Worm (Caenorhabditis elegans) whole organism, L3 larva: Measurements from ENCODE around the gene stn-2.

Experiments
- aly-2 ChIP-seq: fragments of 150-350 bp; optimal IDR thresholded peaks from 2 replicates; lab custom pipeline; 2014; ENCODE audit warnings: missing biosample characterization, missing genetic modification characterization
- ceh-9 ChIP-seq: sonication (generic microtip); optimal IDR thresholded peaks from 2 replicates; lab custom pipeline; 2018; ENCODE audit warnings: missing biosample characterization, missing genetic modification characterization
- elt-1 ChIP-seq: fragments of 150-350 bp; optimal IDR thresholded peaks from 2 replicates; lab custom pipeline; 2014; ENCODE audit warnings: missing biosample characterization, missing genetic modification characterization
- fkh-2 ChIP-seq: fragments of 150-350 bp; optimal IDR thresholded peaks from 2 replicates; lab custom pipeline; 2014; ENCODE audit warnings: missing biosample characterization, missing genetic modification reagents, missing genetic modification characterization
- nhr-12 ChIP-seq: fragments of 150-350 bp; optimal IDR thresholded peaks from 2 replicates; lab custom pipeline; 2014; ENCODE audit warnings: missing biosample characterization, missing genetic modification characterization
- nhr-23 ChIP-seq: fragments of 150-350 bp; optimal IDR thresholded peaks from 2 replicates; lab custom pipeline; 2014; ENCODE audit warnings: missing biosample characterization, missing genetic modification reagents, missing genetic modification characterization
- nhr-237 ChIP-seq: fragments of 150-350 bp; optimal IDR thresholded peaks from 2 replicates; lab custom pipeline; 2014; ENCODE audit warnings: missing biosample characterization, missing genetic modification characterization
- nhr-76 ChIP-seq: fragments of 150-350 bp; sonication (generic microtip); optimal IDR thresholded peaks from 5 replicates; lab custom pipeline; 2014; ENCODE audit warnings: missing biosample characterization, missing genetic modification characterization
- pha-4 ChIP-seq: fragments of 150-350 bp; optimal IDR thresholded peaks from 2 replicates; lab custom pipeline; 2014; ENCODE audit warnings: missing biosample characterization, missing genetic modification reagents, missing genetic modification characterization
- pqm-1 ChIP-seq: fragments of 150-350 bp; optimal IDR thresholded peaks from 2 replicates; lab custom pipeline; 2017; ENCODE audit warnings: missing biosample characterization, missing genetic modification characterization, inconsistent platforms
- unc-62 ChIP-seq: fragments of 150-350 bp; sonication (generic microtip); optimal IDR thresholded peaks from 4 replicates; lab custom pipeline; 2014; ENCODE audit warnings: missing biosample characterization, missing genetic modification reagents, missing genetic modification characterization
- ztf-11 ChIP-seq: fragments of 150-350 bp; optimal IDR thresholded peaks from 2 replicates; lab custom pipeline; 2014; ENCODE audit warnings: missing biosample characterization, missing genetic modification characterization

ce11 chrX:7712887-7713286 is 32.5 kb upstream of the stn-2 start:
- TF ChIP-seq ceh-9 (tag; lab: Kevin White, UChicago) (no peak), ztf-11 (tag; lab: Kevin White, UChicago) (no peak), nhr-12 (tag; lab: Kevin White, UChicago) (no peak), nhr-76 (tag; lab: Kevin White, UChicago) (no peak), aly-2 (tag; lab: Kevin White, UChicago) (no peak), pqm-1 (tag; lab: Kevin White, UChicago) (no peak), pha-4 (no peak), elt-1 (no peak), nhr-23 (tag; lab: Kevin White, UChicago) (no peak), unc-62 (GFP tag; lab: Kevin White, UChicago) (no peak), nhr-237 (tag; lab: Kevin White, UChicago) (no peak), fkh-2 (no peak)
